Fruit fly (Drosophila melanogaster): Measurements from ENCODE around the gene CG10165.

CG10165 gene

DNA sequence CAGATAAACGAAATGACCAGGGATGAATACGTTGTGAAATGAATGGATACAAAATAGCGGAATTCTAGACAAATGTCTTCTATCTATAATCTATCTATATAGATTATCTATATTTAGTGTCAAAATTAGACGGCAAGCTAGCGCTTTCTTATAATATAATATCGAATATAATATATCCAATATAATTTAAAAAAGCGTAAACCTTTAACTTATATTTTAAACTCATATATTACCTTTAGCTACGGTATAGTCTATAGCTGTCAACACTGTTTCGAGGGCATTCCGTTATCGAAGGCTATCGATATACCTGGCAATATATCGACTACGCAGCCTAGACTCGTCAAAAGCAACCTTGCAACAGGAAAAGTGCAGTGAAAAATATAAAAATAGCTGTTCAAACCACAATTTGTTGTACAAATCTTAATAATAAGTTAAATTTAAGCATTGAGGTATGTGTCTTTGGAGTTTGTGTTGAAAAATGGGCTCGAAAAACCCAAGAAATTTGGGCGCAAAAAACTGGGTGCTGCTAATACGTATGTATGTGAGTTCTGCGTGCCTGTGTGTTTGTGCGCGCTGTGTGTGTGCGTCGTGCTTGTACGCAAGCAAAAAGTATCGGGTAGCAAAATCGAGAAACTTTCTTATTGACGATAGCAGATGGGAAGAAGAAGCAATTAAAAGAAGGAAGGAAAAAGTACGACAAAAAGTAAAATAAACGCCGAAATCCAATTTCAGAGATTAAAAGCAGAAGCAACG lies 37.0 kb downstream of the CG10165 start, which contains the start of the genes swm and Ctu2 (continued):
- TF ChIP-seq dac (GFP tag; optimal IDR thresholded peaks at IDR 0.05), result no peak
- TF ChIP-seq CG3032 (tag; optimal IDR thresholded peaks at IDR 0.05), result peak; percentile 72
- TF ChIP-seq vri (GFP tag; optimal IDR thresholded peaks at IDR 0.05), result no peak
- peak; percentile 58 for TF ChIP-seq achi (GFP tag; optimal IDR thresholded peaks at IDR 0.05)
- no peak for TF ChIP-seq topi (GFP tag; optimal IDR thresholded peaks at IDR 0.05)
- TF ChIP-seq Smox (GFP tag; optimal IDR thresholded peaks at IDR 0.05), result no peak
- no peak for TF ChIP-seq CG6808 (GFP tag; optimal IDR thresholded peaks at IDR 0.05)

DNA sequence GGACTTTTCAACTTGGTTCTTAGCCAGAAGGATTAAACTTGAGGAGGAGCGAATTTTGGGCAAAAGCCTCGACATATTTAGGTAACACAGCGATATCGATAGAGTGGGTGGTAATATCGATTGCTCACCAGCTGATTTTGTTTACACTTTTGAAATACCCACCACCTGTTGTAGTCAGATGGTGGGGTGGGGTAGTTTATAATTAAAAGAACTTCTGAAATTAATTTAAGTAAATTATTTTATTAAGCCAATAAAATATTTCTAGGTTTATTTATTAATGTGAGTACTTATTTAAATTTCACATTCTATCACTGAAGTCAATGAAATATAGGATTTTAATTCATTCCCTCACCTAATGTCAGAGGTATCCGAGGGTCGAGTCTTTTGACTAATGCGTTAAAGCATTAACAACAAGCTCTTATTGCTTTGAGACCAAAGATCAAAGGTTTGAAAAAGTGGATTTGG lies 40.1 kb downstream of the CG10165 start, which contains the start of the genes CG10194 and CG18094:
CG10194 (minus strand) TSS at position 108 of the 465 bp plus-strand sequence.
CG18094 (plus strand) TSS at position 266 of the 465 bp plus-strand sequence.
- TF ChIP-seq Hr39 (GFP tag; optimal IDR thresholded peaks at IDR 0.05) (no peak), esn (GFP tag; optimal IDR thresholded peaks at IDR 0.05) (peak; percentile 78), CG11762 (GFP tag; optimal IDR thresholded peaks at IDR 0.05; ENCODE audit: insufficient read depth) (no peak), CG11902 (GFP tag; optimal IDR thresholded peaks at IDR 0.05) (peak; percentile 8), CG8119 (GFP tag; IDR thresholded peaks at IDR 0.05) (peak; percentile 60; the same call in 2 of the 3 replicates), Ets96B (tag; optimal IDR thresholded peaks at IDR 0.05) (no peak), CG32006 (GFP tag; optimal IDR thresholded peaks at IDR 0.05) (no peak), Lpt (GFP tag; optimal IDR thresholded peaks at IDR 0.05) (no peak), CG6854 (GFP tag; optimal IDR thresholded peaks at IDR 0.05) (peak; percentile 9), CG11294 (GFP tag; IDR thresholded peaks at IDR 0.05) (peak; percentile 25; the same call in 1 of the 2 replicates), CG16779 (tag; optimal IDR thresholded peaks at IDR 0.05) (no peak), ss (GFP tag; optimal IDR thresholded peaks at IDR 0.05) (no peak), eg (GFP tag; IDR thresholded peaks at IDR 0.05) (peak; percentile 63; the same call in 2 of the 3 replicates), Sox15 (GFP tag; optimal IDR thresholded peaks at IDR 0.05) (peak; percentile 11), CG6276 (GFP tag; optimal IDR thresholded peaks at IDR 0.05) (no peak), achi (GFP tag; optimal IDR thresholded peaks at IDR 0.05) (no peak), Sox14 (GFP tag; optimal IDR thresholded peaks at IDR 0.05) (no peak), Ets21C (GFP tag; optimal IDR thresholded peaks at IDR 0.05) (no peak), CG6808 (GFP tag; optimal IDR thresholded peaks at IDR 0.05) (no peak), Hr38 (GFP tag; optimal IDR thresholded peaks at IDR 0.05) (no peak), salr (GFP tag; optimal IDR thresholded peaks at IDR 0.05) (no peak), Eip78C (GFP tag) (no peak), CG7368 (GFP tag; optimal IDR thresholded peaks at IDR 0.05) (no peak), CG34406 (GFP tag; optimal IDR thresholded peaks at IDR 0.05) (peak; percentile 57), Met (GFP tag; optimal IDR thresholded peaks at IDR 0.05) (no peak), Smox (GFP tag; optimal IDR thresholded peaks at IDR 0.05) (no peak), CG3032 (tag; optimal IDR thresholded peaks at IDR 0.05) (no peak), fd85E (GFP tag; optimal IDR thresholded peaks at IDR 0.05) (no peak), lz (GFP tag; optimal IDR thresholded peaks at IDR 0.05) (peak; percentile 53), Blimp-1 (GFP tag; optimal IDR thresholded peaks at IDR 0.05) (no peak), spab (GFP tag; optimal IDR thresholded peaks at IDR 0.05) (no peak), CG8319 (GFP tag; optimal IDR thresholded peaks at IDR 0.05) (peak; percentile 7), fkh (GFP tag; optimal IDR thresholded peaks at IDR 0.05) (no peak), CG9139 (GFP tag; optimal IDR thresholded peaks at IDR 0.05) (no peak), CG10669 (GFP tag; optimal IDR thresholded peaks at IDR 0.05) (no peak), Eip93F (GFP tag; optimal IDR thresholded peaks at IDR 0.05) (peak; percentile 1), Hr4 (GFP tag; optimal IDR thresholded peaks at IDR 0.05) (peak; percentile 71), CG6163 (GFP tag; IDR thresholded peaks at IDR 0.05) (0 out of 3 replicates have a peak, but pooled peaks have one; percentile 10), acj6 (GFP tag; optimal IDR thresholded peaks at IDR 0.05) (no peak), OdsH (GFP tag; optimal IDR thresholded peaks at IDR 0.05) (no peak), fd59A (GFP tag; optimal IDR thresholded peaks at IDR 0.05) (no peak), Sox102F (GFP tag; optimal IDR thresholded peaks at IDR 0.05) (no peak), Gug (GFP tag; IDR thresholded peaks at IDR 0.05) (no peak), Eip75B (GFP tag; optimal IDR thresholded peaks at IDR 0.05) (no peak), CG8632 (GFP tag; optimal IDR thresholded peaks at IDR 0.05) (peak; percentile 59), dac (GFP tag; optimal IDR thresholded peaks at IDR 0.05) (no peak)

Data from whole organism, prepupa.